Fruit fly (Drosophila melanogaster) whole organism, embryonic: Measurements from ENCODE around the gene CG17169.

Experiments
- Antp ChIP-seq: fragments of 200-800 bp; sonication (Bioruptor generic); optimal IDR thresholded peaks from 3 replicates; lab custom pipeline; 2016; ENCODE audit warnings: missing biosample characterization, missing genetic modification characterization
- BEAF-32 ChIP-seq: fragments of 200-800 bp; sonication (Bioruptor generic); optimal IDR thresholded peaks from 3 replicates; lab custom pipeline; 2017; ENCODE audit warnings: missing biosample characterization, missing genetic modification characterization, mild to moderate bottlenecking, moderate library complexity, missing genetic modification reagents
- C15 ChIP-seq: fragments of 200-800 bp; sonication (Bioruptor generic); IDR thresholded peaks from 3 replicates; pipeline ENCODE4 v1.3.6; 2022; ENCODE audit warnings: missing biosample characterization, missing genetic modification characterization
- CG10321 ChIP-seq: fragments of 200-800 bp; sonication (Bioruptor generic); IDR thresholded peaks from 2 replicates; pipeline ENCODE4 v1.3.6; 2022; ENCODE audit warnings: missing biosample characterization, missing genetic modification characterization
- CG10565 ChIP-seq: fragments of 200-800 bp; sonication (Bioruptor generic); optimal IDR thresholded peaks from 3 replicates; lab custom pipeline; 2016; ENCODE audit warnings: missing biosample characterization, mild to moderate bottlenecking, missing genetic modification characterization
- CG10654 ChIP-seq: fragments of 200-800 bp; sonication (Bioruptor generic); optimal IDR thresholded peaks from 2 replicates; lab custom pipeline; 2016; ENCODE audit warnings: missing biosample characterization, missing genetic modification characterization
- CG10959 ChIP-seq: fragments of 200-800 bp; sonication (Bioruptor generic); IDR thresholded peaks from 2 replicates; pipeline ENCODE4 v1.3.6; 2022; ENCODE audit warnings: missing biosample characterization, missing genetic modification characterization
- CG12155 ChIP-seq: fragments of 200-800 bp; sonication (Bioruptor generic); optimal IDR thresholded peaks from 3 replicates; lab custom pipeline; 2016; ENCODE audit warnings: missing biosample characterization, missing genetic modification characterization
- CG12219 ChIP-seq: fragments of 200-800 bp; sonication (Bioruptor generic); optimal IDR thresholded peaks from 3 replicates; lab custom pipeline; 2018; ENCODE audit warnings: missing biosample characterization, mild to moderate bottlenecking, missing genetic modification characterization
- CG13424 ChIP-seq: fragments of 200-800 bp; sonication (Bioruptor generic); optimal IDR thresholded peaks from 2 replicates; lab custom pipeline; 2019; ENCODE audit warnings: missing biosample characterization, mild to moderate bottlenecking, missing genetic modification characterization, moderate library complexity
- CG13775 ChIP-seq: fragments of 200-800 bp; sonication (Bioruptor generic); optimal IDR thresholded peaks from 3 replicates; lab custom pipeline; 2017; ENCODE audit warnings: missing biosample characterization, mild to moderate bottlenecking, missing genetic modification characterization
- CG17829 ChIP-seq: fragments of 200-800 bp; optimal IDR thresholded peaks from 2 replicates; lab custom pipeline; 2019; ENCODE audit warnings: missing biosample characterization, mild to moderate bottlenecking, missing genetic modification characterization, moderate library complexity
- CG18764 ChIP-seq: fragments of 200-800 bp; sonication (Bioruptor generic); optimal IDR thresholded peaks from 3 replicates; lab custom pipeline; 2016; ENCODE audit warnings: missing biosample characterization, missing genetic modification characterization
- CG5180 ChIP-seq: fragments of 200-800 bp; sonication (Bioruptor generic); optimal IDR thresholded peaks from 3 replicates; lab custom pipeline; 2017; ENCODE audit warnings: missing biosample characterization, missing genetic modification characterization, mild to moderate bottlenecking, moderate library complexity, missing genetic modification reagents
- CG6254 ChIP-seq: fragments of 200-800 bp; sonication (Bioruptor generic); optimal IDR thresholded peaks from 3 replicates; lab custom pipeline; 2017; ENCODE audit warnings: mild to moderate bottlenecking, missing biosample characterization, missing genetic modification reagents, missing genetic modification characterization
- CG6854 ChIP-seq: fragments of 200-800 bp; sonication (Bioruptor generic); optimal IDR thresholded peaks from 3 replicates; lab custom pipeline; 2017; ENCODE audit warnings: missing biosample characterization, mild to moderate bottlenecking, missing genetic modification characterization
- CG9797 ChIP-seq: fragments of 200-800 bp; sonication (Bioruptor generic); optimal IDR thresholded peaks from 3 replicates; lab custom pipeline; 2018; ENCODE audit warnings: missing biosample characterization, mild to moderate bottlenecking, missing genetic modification characterization
- Dip2 ChIP-seq: fragments of 200-800 bp; sonication (Bioruptor generic); IDR thresholded peaks from 2 replicates; pipeline ENCODE4 v1.3.6; 2022; ENCODE audit warnings: missing biosample characterization, missing genetic modification characterization
- GATAe ChIP-seq: fragments of 200-800 bp; sonication (Bioruptor generic); conservative IDR thresholded peaks from 2 replicates; pipeline ENCODE4 v1.3.6; 2022; ENCODE audit warnings: missing biosample characterization, missing genetic modification characterization
- Gsc ChIP-seq: fragments of 200-800 bp; sonication (Bioruptor generic); IDR thresholded peaks from 2 replicates; pipeline ENCODE4 v1.3.6; 2022; ENCODE audit warnings: missing biosample characterization, missing genetic modification characterization
- H15 ChIP-seq: fragments of 200-800 bp; sonication (Bioruptor generic); IDR thresholded peaks from 3 replicates; pipeline ENCODE4 v1.3.6; 2022; ENCODE audit warnings: missing biosample characterization, missing genetic modification characterization
- Hr3 ChIP-seq: fragments of 200-800 bp; sonication (Bioruptor generic); optimal IDR thresholded peaks from 3 replicates; lab custom pipeline; 2016; ENCODE audit warnings: missing biosample characterization, missing genetic modification characterization
- Meics ChIP-seq: fragments of 200-800 bp; sonication (Bioruptor generic); optimal IDR thresholded peaks from 2 replicates; lab custom pipeline; 2017; ENCODE audit warnings: missing biosample characterization, mild to moderate bottlenecking, missing genetic modification characterization
- Neu2 ChIP-seq: fragments of 200-800 bp; sonication (Bioruptor generic); optimal IDR thresholded peaks from 3 replicates; lab custom pipeline; 2016; ENCODE audit warnings: missing biosample characterization, missing genetic modification characterization, borderline replicate concordance
- Ravus ChIP-seq: fragments of 200-800 bp; sonication (Bioruptor generic); IDR thresholded peaks from 2 replicates; pipeline ENCODE4 v1.3.6; 2022; ENCODE audit warnings: missing biosample characterization, missing genetic modification characterization
- Six4 ChIP-seq: fragments of 200-800 bp; sonication (Bioruptor generic); optimal IDR thresholded peaks from 2 replicates; lab custom pipeline; 2016; ENCODE audit warnings: missing biosample characterization, missing genetic modification characterization
- Usf ChIP-seq: fragments of 200-800 bp; sonication (Bioruptor generic); optimal IDR thresholded peaks from 2 replicates; lab custom pipeline; 2017; ENCODE audit warnings: missing genotype, missing biosample characterization, missing genetic modification characterization
- ab ChIP-seq: fragments of 200-800 bp; sonication (Bioruptor generic); optimal IDR thresholded peaks from 2 replicates; lab custom pipeline; 2016; ENCODE audit warnings: missing biosample characterization, missing genetic modification characterization
- abd-A ChIP-seq: fragments of 200-800 bp; sonication (Bioruptor generic); optimal IDR thresholded peaks from 3 replicates; lab custom pipeline; 2019; ENCODE audit warnings: missing biosample characterization, mild to moderate bottlenecking, missing genetic modification characterization, moderate library complexity
- chm ChIP-seq: fragments of 200-800 bp; sonication (Bioruptor generic); IDR thresholded peaks from 2 replicates; pipeline ENCODE4 v1.3.6; 2022; ENCODE audit warnings: missing biosample characterization, missing genetic modification characterization
- dati ChIP-seq: fragments of 200-800 bp; sonication (Bioruptor generic); IDR thresholded peaks from 2 replicates; pipeline ENCODE4 v1.3.6; 2022; ENCODE audit warnings: missing biosample characterization, missing genetic modification characterization
- dm ChIP-seq: fragments of 200-800 bp; sonication (Bioruptor generic); optimal IDR thresholded peaks from 3 replicates; lab custom pipeline; 2016; ENCODE audit warnings: missing biosample characterization, missing genetic modification characterization
- dysf ChIP-seq: fragments of 200-800 bp; sonication (Bioruptor generic); IDR thresholded peaks from 3 replicates; pipeline ENCODE4 v1.3.6; 2022; ENCODE audit warnings: missing biosample characterization, missing genetic modification characterization
- fd96Cb ChIP-seq: fragments of 200-800 bp; sonication (Bioruptor generic); optimal IDR thresholded peaks from 2 replicates; lab custom pipeline; 2018; ENCODE audit warnings: missing biosample characterization, mild to moderate bottlenecking, missing genetic modification characterization, moderate library complexity
- gcm ChIP-seq: fragments of 200-800 bp; sonication (Bioruptor generic); optimal IDR thresholded peaks from 2 replicates; lab custom pipeline; 2019; ENCODE audit warnings: missing biosample characterization, mild to moderate bottlenecking, missing genetic modification characterization, moderate library complexity
- gfzf ChIP-seq: fragments of 200-800 bp; sonication (Bioruptor generic); optimal IDR thresholded peaks from 2 replicates; lab custom pipeline; 2016; ENCODE audit warnings: missing biosample characterization, mild to moderate bottlenecking, missing genetic modification characterization, moderate library complexity
- gro ChIP-seq: fragments of 200-800 bp; sonication (Bioruptor generic); optimal IDR thresholded peaks from 2 replicates; lab custom pipeline; 2016; ENCODE audit warnings: missing biosample characterization, missing genetic modification characterization
- hbn ChIP-seq: fragments of 200-800 bp; sonication (Bioruptor generic); IDR thresholded peaks from 2 replicates; pipeline ENCODE4 v1.3.6; 2022; ENCODE audit warnings: missing biosample characterization, missing genetic modification characterization; ENCODE audit not compliant: partially characterized antibody
- hkb ChIP-seq, 2 experiments: fragments of 200-800 bp in 1 of 2; fragments of >200 bp in 1 of 2; sonication (Bioruptor generic) in 1 of 2; IDR thresholded peaks in 1 of 2; optimal IDR thresholded peaks in 1 of 2; 2 replicates each; pipeline versions ENCODE4 v1.3.6 to Lab custom; 2017 to 2022; ENCODE audit warnings: missing biosample characterization in 1 of 2, missing genetic modification characterization in 1 of 2
- ind ChIP-seq: fragments of 200-800 bp; sonication (Bioruptor generic); optimal IDR thresholded peaks from 3 replicates; lab custom pipeline; 2016; ENCODE audit warnings: missing biosample characterization, missing genetic modification characterization
- onecut ChIP-seq: fragments of 200-800 bp; sonication (Bioruptor generic); IDR thresholded peaks from 2 replicates; pipeline ENCODE4 v1.3.6; 2022; ENCODE audit warnings: missing biosample characterization, missing genetic modification characterization
- pb ChIP-seq: fragments of 200-800 bp; sonication (Bioruptor generic); optimal IDR thresholded peaks from 3 replicates; lab custom pipeline; 2016; ENCODE audit warnings: missing biosample characterization, missing genetic modification characterization
- pzg ChIP-seq: fragments of 200-800 bp; sonication (Bioruptor generic); optimal IDR thresholded peaks from 3 replicates; lab custom pipeline; 2018; ENCODE audit warnings: missing biosample characterization, mild to moderate bottlenecking, missing genetic modification characterization, moderate library complexity
- sens ChIP-seq: fragments of 200-800 bp; sonication (Bioruptor generic); peaks from one replicate; lab custom pipeline; 2016; ENCODE audit warnings: missing biosample characterization, missing genetic modification characterization
- sqz ChIP-seq: fragments of 200-800 bp; sonication (Bioruptor generic); optimal IDR thresholded peaks from 3 replicates; lab custom pipeline; 2018; ENCODE audit warnings: missing biosample characterization, mild to moderate bottlenecking, missing genetic modification characterization
- tap ChIP-seq: fragments of 200-800 bp; optimal IDR thresholded peaks from 3 replicates; lab custom pipeline; 2019; ENCODE audit warnings: missing biosample characterization, mild to moderate bottlenecking, missing genetic modification characterization, moderate library complexity
- trem ChIP-seq: fragments of 200-800 bp; optimal IDR thresholded peaks from 3 replicates; lab custom pipeline; 2019; ENCODE audit warnings: missing biosample characterization, mild to moderate bottlenecking, missing genetic modification characterization, moderate library complexity
- trh ChIP-seq: fragments of 200-800 bp; sonication (Bioruptor generic); optimal IDR thresholded peaks from 2 replicates; lab custom pipeline; 2016; ENCODE audit warnings: missing biosample characterization, missing genetic modification characterization
- vvl ChIP-seq: fragments of 200-800 bp; sonication (Bioruptor generic); IDR thresholded peaks from 2 replicates; pipeline ENCODE4 v1.3.6; 2022; ENCODE audit warnings: missing biosample characterization, missing genetic modification characterization

Gene CG17169

dm6 chrX:23092531-23092930 lies 8.1 kb downstream of the CG17169 start, which contains the start of gene CG17159 (continued):
- TF ChIP-seq CG17829 (tag; lab: Kevin White, UChicago), result no peak
- TF ChIP-seq gcm (GFP tag; lab: Kevin White, UChicago), result no peak
- TF ChIP-seq CG5180, result no peak
- TF ChIP-seq hkb (optimal IDR thresholded peaks at IDR 0.05; lab: Kevin White, UChicago), result no peak
- TF ChIP-seq hkb (GFP tag; IDR thresholded peaks at IDR 0.05; lab: Robert Waterston, UW), result no peak
- no peak for TF ChIP-seq CG12219 (GFP tag; lab: Kevin White, UChicago)

dm6 chrX:23096117-23096817 lies 11.8 kb downstream of the CG17169 start, which contains the start of gene CG17162:
Gene CG17162, minus strand, starts transcription at chrX:23096735.
- no peak for TF ChIP-seq CG6254 (GFP tag; lab: Kevin White, UChicago)
- no peak for TF ChIP-seq Usf (GFP tag; lab: Kevin White, UChicago)
- no peak for TF ChIP-seq ab (GFP tag; lab: Kevin White, UChicago)
- TF ChIP-seq sens (GFP tag; lab: Kevin White, UChicago), result peak; percentile 46
- no peak for TF ChIP-seq sqz (GFP tag; lab: Kevin White, UChicago)
- TF ChIP-seq CG10321 (GFP tag; lab: Robert Waterston, UW), result no peak
- no peak for TF ChIP-seq C15 (GFP tag; lab: Robert Waterston, UW)
- TF ChIP-seq CG13775 (GFP tag; lab: Kevin White, UChicago), result no peak
- no peak for TF ChIP-seq Ravus (GFP tag; lab: Robert Waterston, UW)
- no peak for TF ChIP-seq Dip2 (GFP tag; lab: Robert Waterston, UW)
- TF ChIP-seq dati (GFP tag; lab: Robert Waterston, UW), result no peak
- TF ChIP-seq CG18764 (GFP tag; lab: Kevin White, UChicago), result no peak
- TF ChIP-seq CG13424 (tag; lab: Kevin White, UChicago), result no peak
- no peak for TF ChIP-seq trem (tag; lab: Kevin White, UChicago)
- no peak for TF ChIP-seq onecut (GFP tag; lab: Robert Waterston, UW)
- no peak for TF ChIP-seq hbn (GFP tag; lab: Robert Waterston, UW)
- TF ChIP-seq trh (GFP tag; lab: Kevin White, UChicago), result no peak
- no peak for TF ChIP-seq CG12155
- TF ChIP-seq H15 (GFP tag; lab: Robert Waterston, UW), result no peak
- TF ChIP-seq vvl (GFP tag; lab: Robert Waterston, UW), result no peak
- TF ChIP-seq fd96Cb (tag; lab: Kevin White, UChicago), result no peak
- no peak for TF ChIP-seq CG10654 (GFP tag; lab: Kevin White, UChicago)
- no peak for TF ChIP-seq Hr3 (GFP tag; lab: Kevin White, UChicago)
- TF ChIP-seq Gsc (GFP tag; lab: Robert Waterston, UW), result no peak
- no peak for TF ChIP-seq dysf (GFP tag; lab: Robert Waterston, UW)
- peak; percentile 16 for TF ChIP-seq CG9797 (GFP tag; lab: Kevin White, UChicago)
- TF ChIP-seq CG6854, result no peak
- TF ChIP-seq Six4 (GFP tag; lab: Kevin White, UChicago), result no peak
- TF ChIP-seq gfzf (GFP tag; lab: Kevin White, UChicago), result peak; percentile 58
- TF ChIP-seq BEAF-32 (GFP tag; lab: Kevin White, UChicago), result peak; percentile 23
- TF ChIP-seq gro (GFP tag; lab: Kevin White, UChicago), result no peak
- TF ChIP-seq CG10959, result no peak
- no peak for TF ChIP-seq Meics (GFP tag; lab: Kevin White, UChicago)
- TF ChIP-seq Antp, result no peak
- TF ChIP-seq abd-A, result no peak
- no peak for TF ChIP-seq dm (GFP tag; lab: Kevin White, UChicago)
- TF ChIP-seq pzg (GFP tag; lab: Kevin White, UChicago), result peak; percentile 30
- TF ChIP-seq tap, result no peak
- TF ChIP-seq ind, result no peak
- no peak for TF ChIP-seq pb (GFP tag; lab: Kevin White, UChicago)
- TF ChIP-seq chm (GFP tag; lab: Robert Waterston, UW), result no peak
- no peak for TF ChIP-seq Neu2 (GFP tag; lab: Kevin White, UChicago)
- TF ChIP-seq CG10565, result no peak
- no peak for TF ChIP-seq GATAe (GFP tag; lab: Robert Waterston, UW)
